Worm (Caenorhabditis elegans) whole organism, L2 larva: Measurements from ENCODE around the gene dhcr-24.
A peak's percentile ranks its signal among the peaks of the same experiment; 100 is the strongest.

Experiments
- C34F6.9 ChIP-seq: fragments of 150-350 bp; optimal IDR thresholded peaks from 2 replicates; lab custom pipeline; 2014; ENCODE audit warnings: missing biosample characterization, missing genetic modification characterization
- F13H6.1 ChIP-seq: sonication (generic microtip); optimal IDR thresholded peaks from 2 replicates; lab custom pipeline; 2016; ENCODE audit warnings: missing genetic modification characterization, missing compliant biosample characterization
- R02D3.7 ChIP-seq: fragments of 150-350 bp; optimal IDR thresholded peaks from 2 replicates; lab custom pipeline; 2014; ENCODE audit warnings: missing biosample characterization, missing genetic modification characterization
- Y55F3AM.14 ChIP-seq: fragments of 200-800 bp; sonication (Bioruptor generic); optimal IDR thresholded peaks from 2 replicates; lab custom pipeline; 2018; ENCODE audit warnings: mild to moderate bottlenecking, missing genetic modification characterization, missing compliant biosample characterization
- aly-2 ChIP-seq: fragments of 150-350 bp; optimal IDR thresholded peaks from 2 replicates; lab custom pipeline; 2014; ENCODE audit warnings: missing biosample characterization, missing genetic modification characterization
- ama-1 ChIP-seq: fragments of 150-350 bp; optimal IDR thresholded peaks from 2 replicates; lab custom pipeline; 2018; ENCODE audit warnings: inconsistent platforms
- blmp-1 ChIP-seq: sonication (generic microtip); optimal IDR thresholded peaks from 2 replicates; lab custom pipeline; 2017; ENCODE audit warnings: missing genetic modification characterization, mild to moderate bottlenecking, missing compliant biosample characterization, antibody characterized with exemption, moderate library complexity; ENCODE audit not compliant: insufficient read depth
- crh-2 ChIP-seq: sonication (generic microtip); optimal IDR thresholded peaks from 2 replicates; lab custom pipeline; 2017; ENCODE audit warnings: missing biosample characterization, missing genetic modification characterization
- egl-27 ChIP-seq: sonication (generic microtip); optimal IDR thresholded peaks from 3 replicates; lab custom pipeline; 2017; ENCODE audit warnings: missing biosample characterization, missing genetic modification reagents, missing genetic modification characterization
- elt-1 ChIP-seq: fragments of 150-350 bp; optimal IDR thresholded peaks from 2 replicates; lab custom pipeline; 2014; ENCODE audit warnings: missing biosample characterization, missing genetic modification characterization
- elt-3 ChIP-seq: sonication (generic microtip); optimal IDR thresholded peaks from 2 replicates; lab custom pipeline; 2017; ENCODE audit warnings: missing biosample characterization, missing genetic modification characterization
- gmeb-1 ChIP-seq: fragments of 150-350 bp; optimal IDR thresholded peaks from 2 replicates; lab custom pipeline; 2014; ENCODE audit warnings: missing biosample characterization, missing genetic modification characterization
- lin-11 ChIP-seq: fragments of 150-350 bp; sonication (generic microtip); optimal IDR thresholded peaks from 2 replicates; lab custom pipeline; 2014; ENCODE audit warnings: missing biosample characterization, missing genetic modification characterization, inconsistent platforms, mixed read lengths
- lin-39 ChIP-seq: fragments of 150-350 bp; optimal IDR thresholded peaks from 2 replicates; lab custom pipeline; 2014; ENCODE audit warnings: missing biosample characterization, missing genetic modification reagents, missing genetic modification characterization
- mab-5 ChIP-seq: fragments of 150-350 bp; optimal IDR thresholded peaks from 2 replicates; lab custom pipeline; 2014; ENCODE audit warnings: missing biosample characterization, missing genetic modification characterization
- mbf-1 ChIP-seq: sonication (generic microtip); optimal IDR thresholded peaks from 2 replicates; lab custom pipeline; 2017; ENCODE audit warnings: missing biosample characterization, missing genetic modification characterization
- nhr-10 ChIP-seq: sonication (generic microtip); optimal IDR thresholded peaks from 2 replicates; lab custom pipeline; 2017; ENCODE audit warnings: missing biosample characterization, missing genetic modification characterization
- nhr-11 ChIP-seq: fragments of 150-350 bp; optimal IDR thresholded peaks from 2 replicates; lab custom pipeline; 2014; ENCODE audit warnings: missing biosample characterization, missing genetic modification characterization
- nhr-12 ChIP-seq: fragments of 150-350 bp; optimal IDR thresholded peaks from 2 replicates; lab custom pipeline; 2014; ENCODE audit warnings: missing biosample characterization, missing genetic modification characterization
- nhr-129 ChIP-seq: fragments of 150-350 bp; optimal IDR thresholded peaks from 2 replicates; lab custom pipeline; 2014; ENCODE audit warnings: missing biosample characterization, missing genetic modification characterization
- nhr-21 ChIP-seq: fragments of 150-350 bp; optimal IDR thresholded peaks from 2 replicates; lab custom pipeline; 2014; ENCODE audit warnings: missing biosample characterization, missing genetic modification characterization
- nhr-25 ChIP-seq: fragments of 150-350 bp; sonication (generic microtip); optimal IDR thresholded peaks from 3 replicates; lab custom pipeline; 2014; ENCODE audit warnings: missing biosample characterization, missing genetic modification characterization
- nhr-77 ChIP-seq: fragments of 150-350 bp; optimal IDR thresholded peaks from 2 replicates; lab custom pipeline; 2014; ENCODE audit warnings: missing biosample characterization, missing genetic modification characterization
- sem-4 ChIP-seq: fragments of 150-350 bp; optimal IDR thresholded peaks from 2 replicates; lab custom pipeline; 2014; ENCODE audit warnings: missing biosample characterization, missing genetic modification reagents, missing genetic modification characterization
- skn-1 ChIP-seq: sonication (generic microtip); optimal IDR thresholded peaks from 2 replicates; lab custom pipeline; 2017; ENCODE audit warnings: missing biosample characterization, missing genetic modification characterization
- sma-3 ChIP-seq: sonication (generic microtip); optimal IDR thresholded peaks from 2 replicates; lab custom pipeline; 2016; ENCODE audit warnings: missing genetic modification reagents, missing genetic modification characterization, missing compliant biosample characterization
- sma-9 ChIP-seq, 2 experiments: fragments of 150-350 bp in 1 of 2; sonication (generic microtip) in 1 of 2; optimal IDR thresholded peaks; 2 replicates each; lab custom pipeline; 2014 to 2016; ENCODE audit warnings: missing genetic modification characterization in 2 of 2, mild to moderate bottlenecking in 1 of 2, missing biosample characterization in 1 of 2, missing compliant biosample characterization in 1 of 2, missing genetic modification reagents in 1 of 2, moderate library complexity in 1 of 2
- unc-39 ChIP-seq: fragments of 150-350 bp; optimal IDR thresholded peaks from 2 replicates; lab custom pipeline; 2014; ENCODE audit warnings: missing biosample characterization, missing genetic modification characterization
- unc-55 ChIP-seq: fragments of 150-350 bp; sonication (generic microtip); optimal IDR thresholded peaks from 3 replicates; lab custom pipeline; 2014; ENCODE audit warnings: missing biosample characterization, missing genetic modification reagents, missing genetic modification characterization
- ztf-1 ChIP-seq: fragments of 200-800 bp; sonication (Bioruptor generic); conservative IDR thresholded peaks from 2 replicates; pipeline ENCODE4 v1.3.6; 2022; ENCODE audit warnings: missing genetic modification characterization, missing compliant biosample characterization
- ztf-11 ChIP-seq: sonication (generic microtip); optimal IDR thresholded peaks from 2 replicates; lab custom pipeline; 2017; ENCODE audit warnings: missing biosample characterization, missing genetic modification characterization
- ztf-4 ChIP-seq: fragments of 150-350 bp; optimal IDR thresholded peaks from 2 replicates; lab custom pipeline; 2014; ENCODE audit warnings: missing biosample characterization, missing genetic modification characterization

Gene dhcr-24

DNA sequence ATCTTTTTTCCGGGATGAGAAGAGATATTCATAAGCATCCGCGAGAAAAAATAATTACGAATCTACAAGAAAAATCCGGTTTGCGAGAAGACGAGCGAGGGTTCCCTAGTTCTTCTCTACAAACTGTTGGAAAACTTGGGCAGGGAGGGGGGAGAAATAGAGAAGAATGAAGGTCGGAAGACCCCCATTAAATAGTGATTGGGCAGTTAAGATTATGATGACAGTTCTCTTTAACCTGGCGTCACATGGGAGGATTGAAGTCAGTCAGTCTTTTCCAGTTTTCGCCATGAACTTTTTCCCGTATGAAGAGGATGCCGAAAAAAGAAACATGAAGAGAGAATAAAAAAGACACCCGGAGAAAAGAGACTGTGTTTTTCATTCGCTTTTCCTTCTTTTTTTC is 26.8 kb upstream of the dhcr-24 start (continued):
- TF ChIP-seq elt-3 (tag; lab: Kevin White, UChicago) = no peak
- no peak for TF ChIP-seq nhr-11
- TF ChIP-seq gmeb-1 (tag; lab: Kevin White, UChicago) = no peak
- TF ChIP-seq blmp-1 (tag; lab: Kevin White, UChicago) = peak; percentile 36
- no peak for TF ChIP-seq nhr-12 (tag; lab: Kevin White, UChicago)
- TF ChIP-seq nhr-25 (tag; lab: Kevin White, UChicago) = peak; percentile 85
- no peak for TF ChIP-seq lin-39
- TF ChIP-seq Y55F3AM.14 (GFP tag; lab: Kevin White, UChicago) = no peak
- no peak for TF ChIP-seq ztf-4 (tag; lab: Kevin White, UChicago)
- no peak for TF ChIP-seq C34F6.9 (tag; lab: Kevin White, UChicago)
- TF ChIP-seq mab-5 = no peak
- no peak for TF ChIP-seq ztf-11
- TF ChIP-seq elt-1 (tag; lab: Kevin White, UChicago) = no peak
- TF ChIP-seq, all 48 proteins: peak for 12

DNA sequence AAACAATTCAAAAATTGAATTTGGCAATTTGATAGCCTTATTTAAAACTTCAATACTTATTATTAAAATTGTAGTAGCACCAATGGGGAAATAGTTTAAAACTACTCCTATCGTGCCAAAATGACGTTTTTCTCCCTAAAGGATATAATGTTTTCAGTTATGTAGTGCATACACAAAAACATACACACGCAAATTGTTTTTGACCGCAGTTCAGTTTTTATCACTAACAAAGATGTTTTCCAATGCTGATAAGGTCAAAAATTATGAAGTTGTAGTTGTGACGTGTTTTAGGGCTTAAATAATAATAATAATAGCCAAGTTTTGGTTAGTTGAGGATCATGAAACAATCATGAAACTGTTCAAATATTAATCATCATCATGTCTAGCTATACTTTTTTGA is 26.1 kb upstream of the dhcr-24 start:
- TF ChIP-seq ztf-1 (GFP tag; lab: Robert Waterston, UW) = no peak
- peak; percentile 5 for TF ChIP-seq crh-2 (tag; lab: Kevin White, UChicago)
- TF ChIP-seq, all 48 proteins: peak for 1

ce11 chrX:2588012-2588411 is 24.1 kb upstream of the dhcr-24 start:
- no peak for TF ChIP-seq ztf-1 (GFP tag; lab: Robert Waterston, UW)
- TF ChIP-seq nhr-129 (tag; lab: Kevin White, UChicago) = peak; percentile 15
- TF ChIP-seq nhr-25 (tag; lab: Kevin White, UChicago) = peak; percentile 75

ce11 chrX:2585655-2586054 is 21.7 kb upstream of the dhcr-24 start, which contains the start of gene H01M10.2:
H01M10.2 (minus strand) TSS chrX:2585755.
- TF ChIP-seq egl-27 (no peak), nhr-21 (tag; lab: Kevin White, UChicago) (no peak), nhr-10 (tag; lab: Kevin White, UChicago) (no peak), sem-4 (no peak), aly-2 (no peak), nhr-77 (no peak), mbf-1 (tag; lab: Kevin White, UChicago) (no peak), crh-2 (tag; lab: Kevin White, UChicago) (no peak), nhr-11 (no peak), C34F6.9 (tag; lab: Kevin White, UChicago) (no peak), mab-5 (no peak), unc-39 (tag; lab: Kevin White, UChicago) (no peak), nhr-129 (tag; lab: Kevin White, UChicago) (no peak), ztf-4 (tag; lab: Kevin White, UChicago) (no peak), sma-9 (GFP tag; optimal IDR thresholded peaks at IDR 0.05; lab: Kevin White, UChicago) (no peak), sma-9 (tag; optimal IDR thresholded peaks at IDR 0.05; lab: Kevin White, UChicago) (no peak), lin-39 (no peak)

DNA sequence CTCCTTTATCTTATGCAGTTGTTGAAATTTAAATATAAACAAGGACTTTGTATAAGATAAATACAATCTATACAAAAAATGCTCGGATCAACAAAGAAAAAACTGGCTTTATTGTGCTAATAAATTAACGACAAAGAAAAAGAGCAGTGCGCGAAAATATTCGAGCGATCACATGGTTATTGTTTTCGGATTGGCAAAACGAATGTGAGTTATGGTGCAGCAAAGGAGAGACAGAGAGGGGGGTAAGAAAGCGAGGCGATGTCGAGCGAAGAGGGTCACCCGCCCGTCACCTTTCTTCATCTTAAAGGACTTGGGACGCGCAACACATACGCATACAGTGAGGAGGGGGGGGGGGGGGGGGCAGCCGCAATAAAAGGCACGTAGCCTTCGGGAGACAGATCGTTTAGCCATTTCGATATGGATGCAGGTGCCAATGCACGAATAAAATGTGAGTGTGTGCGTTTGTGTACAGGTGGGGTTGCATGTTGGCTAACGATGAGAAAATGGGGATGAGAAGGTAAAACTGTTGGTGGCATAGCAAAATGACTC is 19.3 kb upstream of the dhcr-24 start:
- TF ChIP-seq C34F6.9 (tag; lab: Kevin White, UChicago) (no peak), F13H6.1 (tag; lab: Kevin White, UChicago) (no peak), unc-39 (tag; lab: Kevin White, UChicago) (no peak), nhr-25 (tag; lab: Kevin White, UChicago) (peak; percentile 24), sma-3 (no peak)
- TF ChIP-seq, all 48 proteins: peak for 1

DNA sequence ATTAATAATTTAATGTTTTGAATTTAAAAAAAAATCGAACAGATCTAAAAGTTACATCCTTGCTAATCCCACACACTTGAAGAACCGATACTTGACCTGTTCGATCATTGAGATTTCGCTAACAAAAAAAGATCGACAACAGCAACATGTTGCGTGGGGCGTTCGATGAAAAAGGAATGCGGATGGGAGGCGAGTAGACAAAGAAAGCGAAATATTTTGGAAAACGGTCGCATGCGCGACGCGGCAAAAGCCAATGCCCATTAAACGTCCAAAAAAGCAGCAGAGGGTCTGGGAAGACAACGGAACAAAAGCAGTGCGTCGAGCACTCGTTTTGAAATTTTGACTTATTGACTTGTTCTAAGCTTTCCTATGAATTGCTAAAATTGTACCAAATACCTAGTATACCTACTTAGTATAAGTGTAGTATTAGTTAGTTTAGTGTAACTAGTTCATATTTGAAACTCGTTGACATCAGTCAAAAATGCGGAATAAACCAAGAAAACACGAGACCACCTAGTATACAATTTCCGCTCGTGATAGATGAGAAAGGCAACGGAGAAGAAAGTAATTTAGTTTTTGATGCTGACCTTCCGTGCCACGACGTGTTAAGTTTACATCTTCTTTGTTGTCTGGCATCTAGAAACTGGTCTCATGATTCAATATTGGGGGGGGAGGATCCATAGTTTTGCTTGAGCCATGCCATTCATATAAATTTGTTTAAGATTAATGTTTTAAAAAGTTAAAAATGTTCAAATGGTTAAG is 18.1 kb upstream of the dhcr-24 start:
- TF ChIP-seq ama-1 (lab: Kevin White, UChicago) (no peak), mbf-1 (tag; lab: Kevin White, UChicago) (no peak), nhr-129 (tag; lab: Kevin White, UChicago) (peak; percentile 44), blmp-1 (tag; lab: Kevin White, UChicago) (peak; percentile 39), lin-11 (tag; lab: Kevin White, UChicago) (no peak), elt-1 (tag; lab: Kevin White, UChicago) (no peak), crh-2 (tag; lab: Kevin White, UChicago) (peak; percentile 33), skn-1 (tag; lab: Kevin White, UChicago) (no peak), gmeb-1 (tag; lab: Kevin White, UChicago) (no peak), sma-3 (peak; percentile 13), unc-55 (no peak), nhr-77 (no peak), sem-4 (no peak), R02D3.7 (tag; lab: Kevin White, UChicago) (no peak), C34F6.9 (tag; lab: Kevin White, UChicago) (no peak), nhr-25 (tag; lab: Kevin White, UChicago) (peak; percentile 66), sma-9 (GFP tag; optimal IDR thresholded peaks at IDR 0.05; lab: Kevin White, UChicago) (peak; percentile 40), sma-9 (tag; optimal IDR thresholded peaks at IDR 0.05; lab: Kevin White, UChicago) (no peak), nhr-10 (tag; lab: Kevin White, UChicago) (no peak), aly-2 (no peak), ztf-4 (tag; lab: Kevin White, UChicago) (no peak)
